Fruit fly (Drosophila melanogaster) whole organism, embryonic: ENCODE results near the gene CG32829.

Source experiments
- Asciz ChIP-seq: fragments of 200-800 bp; sonication (Bioruptor generic); optimal IDR thresholded peaks from 2 replicates; lab custom pipeline; 2017; ENCODE audit warnings: missing biosample characterization, mild to moderate bottlenecking, missing genetic modification characterization, missing genetic modification reagents
- B-H2 ChIP-seq: fragments of 200-800 bp; sonication (Bioruptor generic); optimal IDR thresholded peaks from 2 replicates; lab custom pipeline; 2018; ENCODE audit warnings: missing biosample characterization, mild to moderate bottlenecking, missing genetic modification characterization
- CG11560 ChIP-seq: fragments of 200-800 bp; sonication (Bioruptor generic); IDR thresholded peaks from 3 replicates; pipeline ENCODE4 v1.3.6; 2022; ENCODE audit warnings: missing biosample characterization, missing genetic modification characterization
- CG12744 ChIP-seq: fragments of 200-800 bp; sonication (Bioruptor generic); optimal IDR thresholded peaks from 2 replicates; lab custom pipeline; 2016; ENCODE audit warnings: missing biosample characterization, missing genetic modification characterization
- CG14014 ChIP-seq: fragments of 200-800 bp; sonication (Bioruptor generic); IDR thresholded peaks from 2 replicates; pipeline ENCODE4 v1.3.6; 2022; ENCODE audit warnings: missing biosample characterization, missing genetic modification characterization
- CG14050 ChIP-seq: fragments of 200-800 bp; sonication (Bioruptor generic); IDR thresholded peaks from 3 replicates; pipeline ENCODE4 v1.3.6; 2022; ENCODE audit warnings: missing biosample characterization, missing genetic modification characterization
- CG15073 ChIP-seq: fragments of 200-800 bp; sonication (Bioruptor generic); optimal IDR thresholded peaks from 2 replicates; lab custom pipeline; 2016; ENCODE audit warnings: missing biosample characterization, missing genetic modification characterization
- CG15269 ChIP-seq: fragments of 200-800 bp; sonication (Bioruptor generic); optimal IDR thresholded peaks from 2 replicates; lab custom pipeline; 2018; ENCODE audit warnings: missing biosample characterization, mild to moderate bottlenecking, missing genetic modification characterization, moderate library complexity
- CG15514 ChIP-seq: fragments of 200-800 bp; sonication (Bioruptor generic); optimal IDR thresholded peaks from 3 replicates; lab custom pipeline; 2017; ENCODE audit warnings: missing biosample characterization, missing genetic modification characterization, mild to moderate bottlenecking, moderate library complexity, missing genetic modification reagents
- CG1647 ChIP-seq: fragments of 200-800 bp; sonication (Bioruptor generic); optimal IDR thresholded peaks from 3 replicates; lab custom pipeline; 2016; ENCODE audit warnings: missing biosample characterization, missing genetic modification characterization
- CG16815 ChIP-seq: fragments of 200-800 bp; sonication (Bioruptor generic); optimal IDR thresholded peaks from 3 replicates; lab custom pipeline; 2017; ENCODE audit warnings: missing biosample characterization, mild to moderate bottlenecking, missing genetic modification characterization
- CG17359 ChIP-seq: fragments of 200-800 bp; sonication (Bioruptor generic); optimal IDR thresholded peaks from 3 replicates; lab custom pipeline; 2018; ENCODE audit warnings: missing biosample characterization, mild to moderate bottlenecking, missing genetic modification characterization, moderate library complexity
- CG17361 ChIP-seq: fragments of 200-800 bp; sonication (Bioruptor generic); IDR thresholded peaks from 3 replicates; pipeline ENCODE4 v1.3.6; 2022; ENCODE audit warnings: missing biosample characterization, missing genetic modification characterization
- CG18764 ChIP-seq: fragments of 200-800 bp; sonication (Bioruptor generic); optimal IDR thresholded peaks from 3 replicates; lab custom pipeline; 2016; ENCODE audit warnings: missing biosample characterization, missing genetic modification characterization
- CG2116 ChIP-seq: fragments of 200-800 bp; sonication (Bioruptor generic); optimal IDR thresholded peaks from 3 replicates; lab custom pipeline; 2018; ENCODE audit warnings: missing biosample characterization, mild to moderate bottlenecking, missing genetic modification characterization
- CG2712 ChIP-seq: fragments of 200-800 bp; optimal IDR thresholded peaks from 3 replicates; lab custom pipeline; 2019; ENCODE audit warnings: missing biosample characterization, mild to moderate bottlenecking, missing genetic modification characterization, moderate library complexity
- CG4820 ChIP-seq: fragments of 200-800 bp; sonication (Bioruptor generic); optimal IDR thresholded peaks from 3 replicates; lab custom pipeline; 2016; ENCODE audit warnings: missing biosample characterization, missing genetic modification characterization
- CG6654 ChIP-seq: fragments of 200-800 bp; sonication (Bioruptor generic); optimal IDR thresholded peaks from 2 replicates; lab custom pipeline; 2017; ENCODE audit warnings: missing biosample characterization, mild to moderate bottlenecking, missing genetic modification characterization
- CG8924 ChIP-seq: fragments of 200-800 bp; optimal IDR thresholded peaks from 3 replicates; lab custom pipeline; 2019; ENCODE audit warnings: missing biosample characterization, mild to moderate bottlenecking, missing genetic modification characterization, moderate library complexity
- Dbx ChIP-seq: fragments of 200-800 bp; sonication (Bioruptor generic); IDR thresholded peaks from 3 replicates; pipeline ENCODE4 v1.3.6; 2022; ENCODE audit warnings: missing biosample characterization, missing genetic modification characterization
- Doc2 ChIP-seq: fragments of 200-800 bp; sonication (Bioruptor generic); IDR thresholded peaks from 2 replicates; pipeline ENCODE4 v1.3.6; 2022; ENCODE audit warnings: missing biosample characterization, missing genetic modification characterization
- Fer3 ChIP-seq: fragments of 200-800 bp; sonication (Bioruptor generic); optimal IDR thresholded peaks from 2 replicates; lab custom pipeline; 2018; ENCODE audit warnings: missing biosample characterization, mild to moderate bottlenecking, missing genetic modification characterization, moderate library complexity
- H2.0 ChIP-seq: fragments of 200-800 bp; sonication (Bioruptor generic); IDR thresholded peaks from 2 replicates; pipeline ENCODE4 v1.3.6; 2022; ENCODE audit warnings: missing biosample characterization, missing genetic modification characterization
- HmgZ ChIP-seq: fragments of 200-800 bp; sonication (Bioruptor generic); optimal IDR thresholded peaks from 2 replicates; lab custom pipeline; 2018; ENCODE audit warnings: missing biosample characterization, mild to moderate bottlenecking, missing genetic modification characterization
- Myb ChIP-seq: fragments of 200-800 bp; sonication (Bioruptor generic); optimal IDR thresholded peaks from 2 replicates; lab custom pipeline; 2016; ENCODE audit warnings: missing biosample characterization, missing genetic modification characterization
- NC2β ChIP-seq: fragments of 200-800 bp; sonication (Bioruptor generic); optimal IDR thresholded peaks from 2 replicates; lab custom pipeline; 2016; ENCODE audit warnings: missing biosample characterization, missing genetic modification characterization
- NFAT ChIP-seq: fragments of 200-800 bp; sonication (Bioruptor generic); IDR thresholded peaks from 2 replicates; pipeline ENCODE4 v1.3.6; 2022; ENCODE audit warnings: missing biosample characterization, missing genetic modification characterization
- NK7.1 ChIP-seq: fragments of 200-800 bp; sonication (Bioruptor generic); optimal IDR thresholded peaks from 3 replicates; lab custom pipeline; 2016; ENCODE audit warnings: missing biosample characterization, missing genetic modification characterization
- Six4 ChIP-seq: fragments of 200-800 bp; sonication (Bioruptor generic); optimal IDR thresholded peaks from 2 replicates; lab custom pipeline; 2016; ENCODE audit warnings: missing biosample characterization, missing genetic modification characterization
- Sox102F ChIP-seq: fragments of 200-800 bp; sonication (Bioruptor generic); optimal IDR thresholded peaks from 2 replicates; lab custom pipeline; 2018; ENCODE audit warnings: missing biosample characterization, mild to moderate bottlenecking, missing genetic modification characterization, moderate library complexity
- Ssrp ChIP-seq: fragments of 200-800 bp; sonication (Bioruptor generic); optimal IDR thresholded peaks from 2 replicates; lab custom pipeline; 2018; ENCODE audit warnings: missing biosample characterization, mild to moderate bottlenecking, missing genetic modification characterization, moderate library complexity
- Usf ChIP-seq: fragments of 200-800 bp; sonication (Bioruptor generic); optimal IDR thresholded peaks from 2 replicates; lab custom pipeline; 2017; ENCODE audit warnings: missing genotype, missing biosample characterization, missing genetic modification characterization
- bigmax ChIP-seq: fragments of 200-800 bp; sonication (Bioruptor generic); optimal IDR thresholded peaks from 2 replicates; lab custom pipeline; 2018; ENCODE audit warnings: missing biosample characterization, mild to moderate bottlenecking, missing genetic modification characterization
- emc ChIP-seq: fragments of 200-800 bp; sonication (Bioruptor generic); optimal IDR thresholded peaks from 2 replicates; lab custom pipeline; 2016; ENCODE audit warnings: missing biosample characterization, missing genetic modification characterization
- ems ChIP-seq: fragments of 200-800 bp; sonication (Bioruptor generic); optimal IDR thresholded peaks from 3 replicates; lab custom pipeline; 2016; ENCODE audit warnings: missing biosample characterization, missing genetic modification characterization
- en ChIP-seq: fragments of 200-800 bp; sonication (Bioruptor generic); optimal IDR thresholded peaks from 2 replicates; lab custom pipeline; 2016; ENCODE audit warnings: missing biosample characterization, missing genetic modification characterization
- ewg ChIP-seq: fragments of 200-800 bp; sonication (Bioruptor generic); optimal IDR thresholded peaks from 3 replicates; lab custom pipeline; 2017; ENCODE audit warnings: mild to moderate bottlenecking, missing biosample characterization, missing genetic modification reagents, missing genetic modification characterization
- fd64A ChIP-seq: fragments of 200-800 bp; sonication (Bioruptor generic); optimal IDR thresholded peaks from 3 replicates; lab custom pipeline; 2018; ENCODE audit warnings: missing biosample characterization, mild to moderate bottlenecking, missing genetic modification characterization
- gcm ChIP-seq: fragments of 200-800 bp; sonication (Bioruptor generic); optimal IDR thresholded peaks from 2 replicates; lab custom pipeline; 2019; ENCODE audit warnings: missing biosample characterization, mild to moderate bottlenecking, missing genetic modification characterization, moderate library complexity
- hbn ChIP-seq: fragments of 200-800 bp; sonication (Bioruptor generic); IDR thresholded peaks from 2 replicates; pipeline ENCODE4 v1.3.6; 2022; ENCODE audit warnings: missing biosample characterization, missing genetic modification characterization; ENCODE audit not compliant: partially characterized antibody
- kni ChIP-seq: fragments of 200-800 bp; sonication (Bioruptor generic); optimal IDR thresholded peaks from 3 replicates; lab custom pipeline; 2017; ENCODE audit warnings: mild to moderate bottlenecking, missing biosample characterization, missing genetic modification reagents, missing genetic modification characterization
- nerfin-1 ChIP-seq: fragments of 200-800 bp; sonication (Bioruptor generic); optimal IDR thresholded peaks from 3 replicates; lab custom pipeline; 2019; ENCODE audit warnings: missing biosample characterization, mild to moderate bottlenecking, missing genetic modification characterization, moderate library complexity
- onecut ChIP-seq: fragments of 200-800 bp; sonication (Bioruptor generic); IDR thresholded peaks from 2 replicates; pipeline ENCODE4 v1.3.6; 2022; ENCODE audit warnings: missing biosample characterization, missing genetic modification characterization
- pum ChIP-seq: fragments of 200-800 bp; sonication (Bioruptor generic); optimal IDR thresholded peaks from 2 replicates; lab custom pipeline; 2016; ENCODE audit warnings: missing biosample characterization, missing genetic modification characterization
- sim ChIP-seq: fragments of 200-800 bp; sonication (Bioruptor generic); IDR thresholded peaks from 2 replicates; pipeline ENCODE4 v1.3.6; 2022; ENCODE audit warnings: missing biosample characterization, missing genetic modification characterization
- stc ChIP-seq: fragments of 200-800 bp; sonication (Bioruptor generic); IDR thresholded peaks from 2 replicates; pipeline ENCODE4 v1.3.6; 2022; ENCODE audit warnings: missing biosample characterization, missing genetic modification characterization
- tna ChIP-seq: fragments of 200-800 bp; sonication (Bioruptor generic); IDR thresholded peaks from 2 replicates; pipeline ENCODE4 v1.3.6; 2022; ENCODE audit warnings: missing biosample characterization, missing genetic modification characterization; ENCODE audit not compliant: partially characterized antibody
- vfl ChIP-seq: fragments of 200-800 bp; sonication (Bioruptor generic); optimal IDR thresholded peaks from 2 replicates; lab custom pipeline; 2016; ENCODE audit warnings: missing biosample characterization, missing genetic modification characterization
- vnd ChIP-seq: fragments of 200-800 bp; sonication (Bioruptor generic); IDR thresholded peaks from 3 replicates; pipeline ENCODE4 v1.3.6; 2022; ENCODE audit warnings: missing biosample characterization, missing genetic modification characterization; ENCODE audit not compliant: partially characterized antibody
- wor ChIP-seq: fragments of 200-800 bp; sonication (Bioruptor generic); IDR thresholded peaks from 2 replicates; pipeline ENCODE4 v1.3.6; 2022; ENCODE audit warnings: missing biosample characterization, missing genetic modification characterization

The CG32829 gene

dm6 chr2L:6922091-6922753 is 6.0 kb upstream of the CG32829 start (continued):
- TF ChIP-seq CG8924 (peak; percentile 70), CG2712 (peak; percentile 78), emc (GFP tag; lab: Kevin White, UChicago) (peak; percentile 52), HmgZ (tag; lab: Kevin White, UChicago) (peak; percentile 9), Sox102F (no peak), CG2116 (GFP tag; lab: Kevin White, UChicago) (peak; percentile 33), CG4820 (GFP tag; lab: Kevin White, UChicago) (peak; percentile 72), fd64A (GFP tag; lab: Kevin White, UChicago) (no peak), CG1647 (GFP tag; lab: Kevin White, UChicago) (no peak), CG18764 (peak; percentile 3), H2.0 (GFP tag; lab: Robert Waterston, UW) (no peak), en (peak; percentile 67), CG15073 (GFP tag; lab: Kevin White, UChicago) (peak; percentile 8), ems (GFP tag; lab: Kevin White, UChicago) (peak; percentile 64), CG17361 (GFP tag; lab: Robert Waterston, UW) (0 out of 3 replicates have a peak, but pooled peaks have one; percentile 58), Usf (peak; percentile 8), NC2β (peak; percentile 61), nerfin-1 (tag; lab: Kevin White, UChicago) (peak; percentile 74), ewg (GFP tag; lab: Kevin White, UChicago) (peak; percentile 40), B-H2 (GFP tag; lab: Kevin White, UChicago) (no peak), Six4 (GFP tag; lab: Kevin White, UChicago) (peak; percentile 53), bigmax (GFP tag; lab: Kevin White, UChicago) (no peak), Asciz (GFP tag; lab: Kevin White, UChicago) (peak; percentile 78), Ssrp (peak; percentile 69), NFAT (GFP tag; lab: Robert Waterston, UW) (no peak), tna (GFP tag; lab: Robert Waterston, UW) (no peak), Fer3 (tag; lab: Kevin White, UChicago) (no peak), vfl (GFP tag; lab: Kevin White, UChicago) (peak; percentile 45), vnd (GFP tag; lab: Robert Waterston, UW) (no peak), gcm (GFP tag; lab: Kevin White, UChicago) (peak; percentile 61), onecut (GFP tag; lab: Robert Waterston, UW) (peak; percentile 70), CG12744 (GFP tag; lab: Kevin White, UChicago) (peak; percentile 58), CG14014 (GFP tag; lab: Robert Waterston, UW) (peak; percentile 84; the same call in 1 of the 2 replicates), CG15514 (GFP tag; lab: Kevin White, UChicago) (peak; percentile 24), Dbx (GFP tag; lab: Robert Waterston, UW) (peak; percentile 74; the same call in 2 of the 3 replicates), stc (GFP tag; lab: Robert Waterston, UW) (peak; percentile 72; the same call in 1 of the 2 replicates), CG11560 (tag; lab: Robert Waterston, UW) (no peak), CG6654 (GFP tag; lab: Kevin White, UChicago) (peak; percentile 30), CG15269 (tag; lab: Kevin White, UChicago) (no peak), Doc2 (GFP tag; lab: Robert Waterston, UW) (no peak), CG14050 (no peak), sim (GFP tag; lab: Robert Waterston, UW) (peak; percentile 70; the same call in 1 of the 2 replicates), kni (GFP tag; lab: Kevin White, UChicago) (peak; percentile 31), CG16815 (GFP tag; lab: Kevin White, UChicago) (peak; percentile 34), pum (GFP tag; lab: Kevin White, UChicago) (peak; percentile 57), hbn (GFP tag; lab: Robert Waterston, UW) (no peak), NK7.1 (GFP tag; lab: Kevin White, UChicago) (peak; percentile 33), wor (peak; percentile 47; the same call in 1 of the 2 replicates), CG17359 (tag; lab: Kevin White, UChicago) (peak; percentile 83), Myb (GFP tag; lab: Kevin White, UChicago) (peak; percentile 48)
